Worm (Caenorhabditis elegans) whole organism, L4/young adult: ENCODE data around the gene mcm-7.

Experiments
- W03F9.2 ChIP-seq: fragments of 150-350 bp; optimal IDR thresholded peaks from 2 replicates; lab custom pipeline; 2014; ENCODE audit warnings: missing biosample characterization, missing genetic modification characterization
- dao-5 ChIP-seq: sonication (generic microtip); optimal IDR thresholded peaks from 2 replicates; lab custom pipeline; 2016; ENCODE audit warnings: missing genotype, missing genetic modification characterization, moderate library complexity, missing compliant biosample characterization

- TF ChIP-seq dao-5 (tag; lab: Kevin White, UChicago) (no peak), W03F9.2 (no peak)
Observed at ce11 chrV:4299741-4300140, 47.2 kb upstream of the mcm-7 start, which contains the start of gene ZC132.3.
